Worm (Caenorhabditis elegans) whole organism, L1 larva: Measurements from ENCODE around the gene spe-39.

Source experiments
- C04F5.9 ChIP-seq: sonication (generic microtip); optimal IDR thresholded peaks from 2 replicates; lab custom pipeline; 2016; ENCODE audit warnings: missing genetic modification characterization, missing compliant biosample characterization
- C16A3.4 ChIP-seq: fragments of 150-350 bp; optimal IDR thresholded peaks from 2 replicates; lab custom pipeline; 2014; ENCODE audit warnings: missing biosample characterization, missing genetic modification characterization
- Y116A8C.19 ChIP-seq: sonication (generic microtip); optimal IDR thresholded peaks from 2 replicates; lab custom pipeline; 2016; ENCODE audit warnings: missing compliant biosample characterization, missing genetic modification characterization, borderline replicate concordance
- aly-2 ChIP-seq: fragments of 150-350 bp; optimal IDR thresholded peaks from 2 replicates; lab custom pipeline; 2014; ENCODE audit warnings: missing biosample characterization, missing genetic modification characterization
- ama-1 ChIP-seq: fragments of 150-350 bp; optimal IDR thresholded peaks from 2 replicates; lab custom pipeline; 2014
- blmp-1 ChIP-seq: fragments of 150-350 bp; optimal IDR thresholded peaks from 2 replicates; lab custom pipeline; 2014; ENCODE audit warnings: missing biosample characterization, missing genetic modification characterization
- ceh-82 ChIP-seq, 3 experiments: fragments of 150-350 bp in 1 of 3; sonication (generic microtip) in 2 of 3; optimal IDR thresholded peaks; 2 replicates each; lab custom pipeline; 2014 to 2017; ENCODE audit warnings: missing biosample characterization in 3 of 3, missing genetic modification characterization in 3 of 3
- dpl-1 ChIP-seq, 3 experiments: fragments of 150-350 bp in 2 of 3; sonication (generic microtip) in 1 of 3; optimal IDR thresholded peaks; 2 replicates each; lab custom pipeline; 2014 to 2017; ENCODE audit warnings: missing biosample characterization in 3 of 3, missing genetic modification characterization in 3 of 3, missing genetic modification reagents in 3 of 3
- efl-1 ChIP-seq, 4 experiments: fragments of 150-350 bp; optimal IDR thresholded peaks in 3 of 4; peaks in 1 of 4; 1 replicate in 1 of 4; 2 replicates in 3 of 4; lab custom pipeline; 2014; ENCODE audit warnings: missing biosample characterization in 2 of 4, missing genetic modification characterization in 2 of 4, missing genetic modification reagents in 2 of 4
- elt-3 ChIP-seq, 6 experiments: fragments of 150-350 bp in 1 of 6; sonication (generic microtip); optimal IDR thresholded peaks; 2 replicates each; lab custom pipeline; 2017 to 2018; ENCODE audit warnings: missing biosample characterization in 6 of 6, missing genetic modification characterization in 6 of 6, inconsistent platforms in 1 of 6
- fkh-10 ChIP-seq: sonication (generic microtip); optimal IDR thresholded peaks from 2 replicates; lab custom pipeline; 2017; ENCODE audit warnings: missing biosample characterization, missing genetic modification reagents, missing genetic modification characterization
- fkh-4 ChIP-seq: sonication (generic microtip); optimal IDR thresholded peaks from 2 replicates; lab custom pipeline; 2016; ENCODE audit warnings: missing compliant biosample characterization, missing genetic modification characterization, borderline replicate concordance
- fkh-8 ChIP-seq: sonication (generic microtip); optimal IDR thresholded peaks from 2 replicates; lab custom pipeline; 2016; ENCODE audit warnings: mild to moderate bottlenecking, missing genetic modification characterization, missing compliant biosample characterization
- fos-1 ChIP-seq: fragments of 150-350 bp; optimal IDR thresholded peaks from 2 replicates; lab custom pipeline; 2014; ENCODE audit warnings: missing biosample characterization, missing genetic modification characterization
- jun-1 ChIP-seq: fragments of 150-350 bp; optimal IDR thresholded peaks from 2 replicates; lab custom pipeline; 2014; ENCODE audit warnings: missing biosample characterization, missing genetic modification reagents, missing genetic modification characterization
- lin-14 ChIP-seq: fragments of 200-800 bp; sonication (Bioruptor generic); optimal IDR thresholded peaks from 2 replicates; lab custom pipeline; 2018; ENCODE audit warnings: mild to moderate bottlenecking, missing genetic modification characterization, moderate library complexity, missing compliant biosample characterization
- lin-35 ChIP-seq, 2 experiments: fragments of 150-350 bp; optimal IDR thresholded peaks; 2 replicates each; lab custom pipeline; 2014; ENCODE audit warnings: missing biosample characterization in 2 of 2, missing genetic modification characterization in 2 of 2, missing genetic modification reagents in 2 of 2
- lir-3 ChIP-seq: sonication (generic microtip); optimal IDR thresholded peaks from 2 replicates; lab custom pipeline; 2016; ENCODE audit warnings: mild to moderate bottlenecking, missing genetic modification characterization, moderate library complexity, missing compliant biosample characterization; ENCODE audit not compliant: poor library complexity
- lsy-2 ChIP-seq, 2 experiments: fragments of 150-350 bp; optimal IDR thresholded peaks; 2 replicates each; lab custom pipeline; 2014; ENCODE audit warnings: missing biosample characterization in 2 of 2, missing genetic modification characterization in 2 of 2
- mdl-1 ChIP-seq, 2 experiments: fragments of 150-350 bp; optimal IDR thresholded peaks; 2 replicates each; lab custom pipeline; 2014 to 2017; ENCODE audit warnings: missing biosample characterization in 2 of 2, missing genetic modification characterization in 2 of 2, inconsistent platforms in 1 of 2
- mef-2 ChIP-seq: fragments of 150-350 bp; optimal IDR thresholded peaks from 2 replicates; lab custom pipeline; 2014; ENCODE audit warnings: missing biosample characterization, missing genetic modification characterization
- mep-1 ChIP-seq: fragments of 150-350 bp; optimal IDR thresholded peaks from 2 replicates; lab custom pipeline; 2014; ENCODE audit warnings: missing biosample characterization, missing genetic modification characterization
- nhr-11 ChIP-seq: fragments of 150-350 bp; optimal IDR thresholded peaks from 2 replicates; lab custom pipeline; 2014; ENCODE audit warnings: missing biosample characterization, missing genetic modification characterization
- nhr-19 ChIP-seq: fragments of 200-800 bp; sonication (Bioruptor generic); conservative IDR thresholded peaks from 2 replicates; pipeline ENCODE4 v1.3.6; 2022; ENCODE audit warnings: missing genetic modification characterization, missing compliant biosample characterization
- nhr-20 ChIP-seq: sonication (generic microtip); optimal IDR thresholded peaks from 2 replicates; lab custom pipeline; 2016; ENCODE audit warnings: mild to moderate bottlenecking, missing genetic modification characterization, missing compliant biosample characterization
- nhr-28 ChIP-seq: fragments of 150-350 bp; optimal IDR thresholded peaks from 2 replicates; lab custom pipeline; 2014; ENCODE audit warnings: missing biosample characterization, missing genetic modification characterization
- nhr-47 ChIP-seq: sonication (generic microtip); optimal IDR thresholded peaks from 2 replicates; lab custom pipeline; 2016; ENCODE audit warnings: mild to moderate bottlenecking, missing genetic modification characterization, moderate library complexity, missing compliant biosample characterization
- nhr-71 ChIP-seq: sonication (generic microtip); optimal IDR thresholded peaks from 2 replicates; lab custom pipeline; 2016; ENCODE audit warnings: mild to moderate bottlenecking, missing genetic modification characterization, moderate library complexity, missing compliant biosample characterization
- nhr-76 ChIP-seq: sonication (generic microtip); optimal IDR thresholded peaks from 2 replicates; lab custom pipeline; 2017; ENCODE audit warnings: missing biosample characterization, missing genetic modification characterization
- nhr-77 ChIP-seq: fragments of 150-350 bp; optimal IDR thresholded peaks from 2 replicates; lab custom pipeline; 2014; ENCODE audit warnings: missing biosample characterization, missing genetic modification characterization
- nhr-84 ChIP-seq: sonication (generic microtip); optimal IDR thresholded peaks from 2 replicates; lab custom pipeline; 2017; ENCODE audit warnings: missing biosample characterization, missing genetic modification characterization
- nhr-85 ChIP-seq: sonication (generic microtip); peaks from one replicate; lab custom pipeline; 2016; ENCODE audit warnings: missing genetic modification characterization, inconsistent platforms, missing compliant biosample characterization
- nhr-90 ChIP-seq: sonication (generic microtip); optimal IDR thresholded peaks from 2 replicates; lab custom pipeline; 2016; ENCODE audit warnings: mild to moderate bottlenecking, missing genetic modification characterization, missing compliant biosample characterization; ENCODE audit not compliant: poor library complexity
- pax-3 ChIP-seq: fragments of 200-800 bp; sonication (Bioruptor generic); optimal IDR thresholded peaks from 2 replicates; lab custom pipeline; 2018; ENCODE audit warnings: mild to moderate bottlenecking, missing genetic modification characterization, moderate library complexity, missing compliant biosample characterization
- pqm-1 ChIP-seq: sonication (generic microtip); optimal IDR thresholded peaks from 3 replicates; lab custom pipeline; 2017; ENCODE audit warnings: missing biosample characterization, missing genetic modification characterization
- rnt-1 ChIP-seq: sonication (generic microtip); optimal IDR thresholded peaks from 2 replicates; lab custom pipeline; 2016; ENCODE audit warnings: mild to moderate bottlenecking, missing genetic modification characterization, moderate library complexity, missing compliant biosample characterization
- snpc-4 ChIP-seq: fragments of 150-350 bp; optimal IDR thresholded peaks from 2 replicates; lab custom pipeline; 2014; ENCODE audit warnings: missing biosample characterization, missing genetic modification characterization
- snu-23 ChIP-seq: sonication (generic microtip); optimal IDR thresholded peaks from 2 replicates; lab custom pipeline; 2016; ENCODE audit warnings: missing genetic modification characterization, missing compliant biosample characterization
- sox-4 ChIP-seq: sonication (generic microtip); optimal IDR thresholded peaks from 2 replicates; lab custom pipeline; 2016; ENCODE audit warnings: missing genetic modification characterization, missing compliant biosample characterization
- swsn-7 ChIP-seq: sonication (generic microtip); optimal IDR thresholded peaks from 2 replicates; lab custom pipeline; 2016; ENCODE audit warnings: missing genetic modification characterization, missing compliant biosample characterization
- tbx-2 ChIP-seq: sonication (generic microtip); optimal IDR thresholded peaks from 2 replicates; lab custom pipeline; 2016; ENCODE audit warnings: missing genetic modification characterization, missing compliant biosample characterization
- tlp-1 ChIP-seq: fragments of 150-350 bp; optimal IDR thresholded peaks from 2 replicates; lab custom pipeline; 2014; ENCODE audit warnings: missing biosample characterization, missing genetic modification characterization
- unc-130 ChIP-seq: fragments of 150-350 bp; optimal IDR thresholded peaks from 2 replicates; lab custom pipeline; 2017; ENCODE audit warnings: missing biosample characterization, missing genetic modification characterization, inconsistent platforms
- unc-30 ChIP-seq: sonication (generic microtip); optimal IDR thresholded peaks from 2 replicates; lab custom pipeline; 2017; ENCODE audit warnings: missing biosample characterization, missing genetic modification characterization
- unc-62 ChIP-seq: fragments of 150-350 bp; optimal IDR thresholded peaks from 2 replicates; lab custom pipeline; 2014; ENCODE audit warnings: missing biosample characterization, missing genetic modification reagents, missing genetic modification characterization
- unc-86 ChIP-seq: sonication (generic microtip); optimal IDR thresholded peaks from 2 replicates; lab custom pipeline; 2016; ENCODE audit warnings: missing genetic modification characterization, missing compliant biosample characterization
- unc-98 ChIP-seq: fragments of 200-800 bp; sonication (Bioruptor generic); IDR thresholded peaks from 2 replicates; pipeline ENCODE4 v1.3.6; 2022; ENCODE audit warnings: missing genetic modification characterization, missing compliant biosample characterization
- xbp-1 ChIP-seq: sonication (generic microtip); optimal IDR thresholded peaks from 2 replicates; lab custom pipeline; 2016; ENCODE audit warnings: missing genetic modification characterization, missing compliant biosample characterization
- zag-1 ChIP-seq: fragments of 150-350 bp; optimal IDR thresholded peaks from 2 replicates; lab custom pipeline; 2014; ENCODE audit warnings: missing biosample characterization, missing genetic modification characterization

Gene spe-39

ce11 chrV:6793744-6794239 is 8.5 kb downstream of the spe-39 start, which contains the start of gene ZC404.1:
Gene ZC404.1 (plus strand): TSS chrV:6794189.
- TF ChIP-seq mep-1 (no peak), fkh-4 (tag; lab: Kevin White, UChicago) (no peak), unc-86 (tag; lab: Kevin White, UChicago) (peak; percentile 1), aly-2 (tag; lab: Kevin White, UChicago) (no peak), swsn-7 (tag; lab: Kevin White, UChicago) (peak; percentile 21), tbx-2 (no peak), fkh-8 (tag; lab: Kevin White, UChicago) (peak; percentile 64), nhr-90 (no peak), lsy-2 (tag; optimal IDR thresholded peaks at IDR 0.05; lab: Kevin White, UChicago) (peak in 1 of 2 experiments; percentile 22), nhr-47 (peak; percentile 12), ceh-82 (tag; optimal IDR thresholded peaks at IDR 0.05; lab: Kevin White, UChicago) (peak in 1 of 3 experiments; percentile 23), nhr-77 (tag; lab: Kevin White, UChicago) (no peak), lin-35 (GFP tag; optimal IDR thresholded peaks at IDR 0.05; lab: Kevin White, UChicago) (peak in 1 of 2 experiments; percentile 3), mef-2 (no peak), lin-14 (GFP tag; lab: Kevin White, UChicago) (peak; percentile 74), snpc-4 (tag; lab: Kevin White, UChicago) (peak; percentile 24), nhr-71 (tag; lab: Kevin White, UChicago) (peak; percentile 36), C04F5.9 (tag; lab: Kevin White, UChicago) (no peak), efl-1 (optimal IDR thresholded peaks at IDR 0.05; lab: Kevin White, UChicago) (peak; percentile 3 to 8), efl-1 (GFP tag; optimal IDR thresholded peaks at IDR 0.05 in 1 of 2; lab: Kevin White, UChicago) (peak in 1 of 2 experiments; percentile 49)

ce11 chrV:6796264-6796663 is 11.0 kb downstream of the spe-39 start:
- TF ChIP-seq snu-23 (GFP tag; lab: Kevin White, UChicago) (peak; percentile 1), fos-1 (tag; lab: Kevin White, UChicago) (no peak), nhr-28 (tag; lab: Kevin White, UChicago) (no peak), rnt-1 (tag; lab: Kevin White, UChicago) (peak; percentile 2), nhr-85 (peak; percentile 84), blmp-1 (tag; lab: Kevin White, UChicago) (peak; percentile 10), pax-3 (no peak), pqm-1 (tag; lab: Kevin White, UChicago) (no peak), mdl-1 (tag; optimal IDR thresholded peaks at IDR 0.05; lab: Kevin White, UChicago) (no peak), nhr-20 (tag; lab: Kevin White, UChicago) (peak; percentile 32), swsn-7 (tag; lab: Kevin White, UChicago) (no peak), xbp-1 (tag; lab: Kevin White, UChicago) (peak; percentile 13)

- TF ChIP-seq unc-62 (GFP tag; lab: Kevin White, UChicago) (no peak), tlp-1 (no peak), mep-1 (peak; percentile 68), lir-3 (tag; lab: Kevin White, UChicago) (no peak), nhr-76 (tag; lab: Kevin White, UChicago) (no peak), nhr-84 (no peak), elt-3 (tag; optimal IDR thresholded peaks at IDR 0.05; lab: Kevin White, UChicago) (no peak), nhr-28 (tag; lab: Kevin White, UChicago) (no peak), unc-130 (tag; lab: Kevin White, UChicago) (no peak), fkh-10 (GFP tag; lab: Kevin White, UChicago) (no peak), dpl-1 (GFP tag; optimal IDR thresholded peaks at IDR 0.05; lab: Kevin White, UChicago) (peak in 1 of 3 experiments; percentile 4), nhr-19 (GFP tag; lab: Robert Waterston, UW) (no peak), Y116A8C.19 (tag; lab: Kevin White, UChicago) (no peak), unc-30 (tag; lab: Kevin White, UChicago) (no peak), nhr-11 (no peak), jun-1 (tag; lab: Kevin White, UChicago) (no peak), zag-1 (no peak), efl-1 (optimal IDR thresholded peaks at IDR 0.05; lab: Kevin White, UChicago) (peak; percentile 26 to 31), efl-1 (GFP tag; optimal IDR thresholded peaks at IDR 0.05 in 1 of 2; lab: Kevin White, UChicago) (peak; percentile 7 to 93), fkh-8 (tag; lab: Kevin White, UChicago) (no peak), fos-1 (tag; lab: Kevin White, UChicago) (no peak), unc-86 (tag; lab: Kevin White, UChicago) (peak; percentile 12), unc-98 (GFP tag; lab: Robert Waterston, UW) (no peak), fkh-4 (tag; lab: Kevin White, UChicago) (no peak), ama-1 (no peak), sox-4 (tag; lab: Kevin White, UChicago) (no peak), nhr-77 (tag; lab: Kevin White, UChicago) (no peak), rnt-1 (tag; lab: Kevin White, UChicago) (peak; percentile 34), C16A3.4 (no peak)
These were observed 11.6 kb downstream of the spe-39 start for ce11 chrV:6796894-6797293.
